Worm (Caenorhabditis elegans): ENCODE measurements around the gene F33H1.4.

F33H1.4 gene

DNA sequence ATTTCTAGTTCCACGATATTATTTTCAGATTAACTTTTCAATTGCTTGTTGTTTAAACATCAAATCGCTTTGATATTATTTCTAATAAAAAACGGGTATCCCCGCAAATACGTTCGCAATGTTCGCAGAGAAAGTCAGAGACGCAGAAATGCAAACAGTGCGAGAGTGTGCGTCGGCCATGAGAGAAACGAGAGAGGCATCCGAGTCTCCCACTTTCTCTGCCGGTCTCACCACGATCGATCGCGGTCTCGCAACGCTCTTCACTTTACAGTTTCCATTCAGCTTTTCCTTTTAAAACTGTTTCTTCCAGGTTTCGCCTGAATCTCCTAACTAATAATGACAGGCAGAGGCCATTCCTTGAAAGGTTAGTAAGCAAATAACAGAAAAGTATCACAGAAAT lies at the start of gene F33H1.4:
F33H1.4 (plus strand) TSS at position 311 of the 400 bp plus-strand sequence.
- TF ChIP-seq nhr-21 (tag; optimal IDR thresholded peaks at IDR 0.05) (peak; percentile 44), unc-55 (GFP tag; optimal IDR thresholded peaks at IDR 0.05) (peak; percentile 71), elt-1 (tag; optimal IDR thresholded peaks at IDR 0.05) (no peak), nhr-11 (tag; optimal IDR thresholded peaks at IDR 0.05) (no peak), fos-1 (tag; optimal IDR thresholded peaks at IDR 0.05) (peak; percentile 38), sma-9 (GFP tag; optimal IDR thresholded peaks at IDR 0.05) (peak; percentile 48), sma-9 (tag; optimal IDR thresholded peaks at IDR 0.05) (no peak), crh-2 (tag; optimal IDR thresholded peaks at IDR 0.05) (no peak), blmp-1 (tag; optimal IDR thresholded peaks at IDR 0.05; ENCODE audit: insufficient read depth) (peak; percentile 68), sma-3 (GFP tag; optimal IDR thresholded peaks at IDR 0.05) (peak; percentile 24), nhr-129 (tag; optimal IDR thresholded peaks at IDR 0.05) (peak; percentile 47), lsy-2 (tag; optimal IDR thresholded peaks at IDR 0.05) (peak; percentile 61 to 96), lin-11 (tag; optimal IDR thresholded peaks at IDR 0.05) (peak; percentile 37), C34F6.9 (tag; optimal IDR thresholded peaks at IDR 0.05) (peak; percentile 76), lin-13 (GFP tag; optimal IDR thresholded peaks at IDR 0.05) (peak; percentile 98)

DNA sequence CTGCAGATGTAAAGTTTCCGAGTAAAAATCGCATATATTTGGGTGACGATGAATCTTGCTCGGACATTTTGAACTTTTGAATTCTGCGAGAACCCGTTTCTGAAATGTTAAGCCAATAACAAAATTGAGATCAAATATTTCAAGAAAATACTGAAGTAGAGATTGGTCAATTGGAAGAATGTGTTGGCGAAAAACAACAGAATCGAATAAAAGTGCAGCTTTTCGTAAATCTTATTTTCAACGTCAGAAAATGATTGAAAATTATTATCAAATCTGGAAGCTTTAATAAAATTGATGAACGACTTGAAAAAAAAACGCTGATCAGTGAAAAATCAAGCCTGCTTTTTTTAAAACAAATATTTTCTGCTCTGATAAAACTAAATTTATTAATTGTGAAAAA lies 47.1 kb upstream of the F33H1.4 start, which contains the start of gene F27E5.8:
F27E5.8 (minus strand) TSS at position 101 of the 400 bp plus-strand sequence.
- TF ChIP-seq dmd-4 (tag; optimal IDR thresholded peaks at IDR 0.05) = no peak
- TF ChIP-seq nhr-23 (tag; optimal IDR thresholded peaks at IDR 0.05) = no peak
- TF ChIP-seq nhr-77 (tag; optimal IDR thresholded peaks at IDR 0.05) = no peak
- no peak for TF ChIP-seq sem-4 (tag; optimal IDR thresholded peaks at IDR 0.05)
- TF ChIP-seq unc-55 (GFP tag; optimal IDR thresholded peaks at IDR 0.05) = no peak
- TF ChIP-seq lsy-2 (tag; optimal IDR thresholded peaks at IDR 0.05) = no peak
- TF ChIP-seq mab-5 (tag; optimal IDR thresholded peaks at IDR 0.05) = no peak
- TF ChIP-seq ceh-16 (tag; optimal IDR thresholded peaks at IDR 0.05) = no peak
- TF ChIP-seq peb-1 (tag; optimal IDR thresholded peaks at IDR 0.05) = no peak
- TF ChIP-seq aly-2 (tag; optimal IDR thresholded peaks at IDR 0.05) = no peak
- TF ChIP-seq nhr-12 (tag; optimal IDR thresholded peaks at IDR 0.05) = no peak
- TF ChIP-seq alr-1 (tag; optimal IDR thresholded peaks at IDR 0.05) = no peak
- TF ChIP-seq unc-39 (tag; optimal IDR thresholded peaks at IDR 0.05) = no peak
- no peak for TF ChIP-seq nhr-11 (tag; optimal IDR thresholded peaks at IDR 0.05)
- no peak for TF ChIP-seq nhr-6 (tag; optimal IDR thresholded peaks at IDR 0.05)
- TF ChIP-seq F13H6.1 (tag; optimal IDR thresholded peaks at IDR 0.05) = no peak
- no peak for TF ChIP-seq R02D3.7 (tag; optimal IDR thresholded peaks at IDR 0.05)
- no peak for TF ChIP-seq Y55F3AM.14 (GFP tag; optimal IDR thresholded peaks at IDR 0.05)

DNA sequence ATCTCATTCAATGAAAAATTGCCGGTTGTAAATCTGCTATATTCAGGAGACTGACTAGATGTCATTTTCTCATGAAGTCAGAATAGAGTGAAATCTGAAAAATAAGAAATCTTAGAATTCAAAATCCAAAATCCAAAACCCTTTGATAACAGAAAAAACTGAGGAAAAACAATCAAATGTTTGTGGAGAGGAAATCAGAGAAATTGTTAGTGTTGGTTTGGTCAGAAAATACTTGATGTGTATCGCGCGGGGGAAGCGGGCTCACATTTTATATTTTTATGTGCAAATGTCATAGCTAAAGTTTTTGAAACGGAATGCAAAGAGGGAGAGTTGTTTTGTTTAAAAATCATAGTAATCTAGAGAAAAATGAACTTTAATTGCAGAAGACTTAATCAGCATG lies 42.7 kb upstream of the F33H1.4 start, which contains the start of gene F27E5.5:
F27E5.5 (minus strand) TSS at position 101 of the 400 bp plus-strand sequence.
- no peak for TF ChIP-seq skn-1 (tag; optimal IDR thresholded peaks at IDR 0.05)
- TF ChIP-seq nhr-21 (tag; optimal IDR thresholded peaks at IDR 0.05) = no peak
- TF ChIP-seq nhr-10 (tag; optimal IDR thresholded peaks at IDR 0.05) = no peak
- TF ChIP-seq F13H6.1 (tag; optimal IDR thresholded peaks at IDR 0.05) = no peak
- no peak for TF ChIP-seq nhr-12 (tag; optimal IDR thresholded peaks at IDR 0.05)

DNA sequence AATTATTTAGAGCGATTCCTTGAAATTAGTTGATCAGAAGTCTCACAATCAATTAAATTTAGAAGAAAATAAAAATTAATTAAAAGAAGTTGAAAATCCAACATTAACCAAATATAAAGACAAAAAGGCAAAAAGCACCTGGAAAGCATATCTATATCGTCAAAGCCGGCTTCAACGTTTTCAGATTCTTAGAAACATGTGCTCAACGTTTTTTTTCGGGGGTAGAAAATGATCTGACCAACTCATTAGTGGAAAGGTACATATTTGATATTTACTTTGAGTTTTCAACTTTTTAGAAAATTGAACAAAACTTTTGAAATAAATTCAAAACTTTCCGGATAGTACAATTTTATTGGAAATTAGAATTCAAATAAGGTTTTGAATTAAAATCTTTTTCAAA lies 41.6 kb upstream of the F33H1.4 start:
- no peak for TF ChIP-seq nhr-12 (tag; optimal IDR thresholded peaks at IDR 0.05)
- TF ChIP-seq alr-1 (tag; optimal IDR thresholded peaks at IDR 0.05) = no peak
- no peak for TF ChIP-seq nhr-21 (tag; optimal IDR thresholded peaks at IDR 0.05)
- TF ChIP-seq lin-13 (GFP tag; optimal IDR thresholded peaks at IDR 0.05) = no peak
- no peak for TF ChIP-seq aly-2 (tag; optimal IDR thresholded peaks at IDR 0.05)
- TF ChIP-seq dmd-4 (tag; optimal IDR thresholded peaks at IDR 0.05) = no peak
- TF ChIP-seq fos-1 (tag; optimal IDR thresholded peaks at IDR 0.05) = no peak
- no peak for TF ChIP-seq C34F6.9 (tag; optimal IDR thresholded peaks at IDR 0.05)
- no peak for TF ChIP-seq ama-1 (optimal IDR thresholded peaks at IDR 0.05)

DNA sequence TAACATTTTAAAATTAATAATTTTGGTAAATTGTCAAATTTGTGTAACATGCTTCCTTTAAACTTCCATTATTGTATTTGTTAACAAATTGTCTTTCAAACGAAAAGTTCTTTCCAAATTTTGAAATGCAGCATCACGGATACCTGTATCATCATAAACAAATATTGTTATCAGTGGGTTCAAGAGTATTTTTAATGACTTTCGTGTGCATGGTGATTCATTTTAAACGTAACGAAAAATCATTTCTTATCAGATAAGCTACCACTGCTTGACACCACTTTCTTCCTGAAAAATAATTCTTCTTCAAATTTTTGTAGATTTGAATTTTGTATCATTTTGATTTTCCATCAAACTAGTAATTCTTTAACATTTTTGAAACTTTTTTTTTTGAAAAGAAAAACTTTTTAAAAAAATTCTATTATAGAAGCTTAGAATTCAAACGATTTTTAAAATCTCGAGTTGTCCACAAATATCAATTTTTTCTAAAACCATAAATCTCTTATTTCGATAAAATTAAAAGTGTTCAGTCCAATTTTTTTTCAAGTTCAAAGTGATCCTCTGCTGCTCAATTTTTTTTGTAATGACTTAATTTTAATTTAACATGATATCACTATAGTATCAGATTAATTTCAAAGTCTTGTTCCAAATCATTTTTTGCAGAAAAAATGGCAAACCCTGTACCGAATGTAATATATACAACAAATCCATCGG lies 40.0 kb upstream of the F33H1.4 start, which contains the start of gene F27E5.9:
F27E5.9 (plus strand) TSS at position 661 of the 711 bp plus-strand sequence.
- peak; percentile 56 for TF ChIP-seq sma-9 (GFP tag; optimal IDR thresholded peaks at IDR 0.05)
- no peak for TF ChIP-seq sma-9 (tag; optimal IDR thresholded peaks at IDR 0.05)
- TF ChIP-seq crh-2 (tag; optimal IDR thresholded peaks at IDR 0.05) = peak; percentile 12
- peak; percentile 100 for TF ChIP-seq fos-1 (tag; optimal IDR thresholded peaks at IDR 0.05)
- TF ChIP-seq unc-55 (GFP tag; optimal IDR thresholded peaks at IDR 0.05) = no peak
- TF ChIP-seq gmeb-1 (tag; optimal IDR thresholded peaks at IDR 0.05) = peak; percentile 38
